Fruit fly (Drosophila melanogaster): ENCODE data around the gene CG1792.
A peak's percentile ranks its signal among the peaks of the same experiment; 100 is the strongest.

CG1792 gene

DNA sequence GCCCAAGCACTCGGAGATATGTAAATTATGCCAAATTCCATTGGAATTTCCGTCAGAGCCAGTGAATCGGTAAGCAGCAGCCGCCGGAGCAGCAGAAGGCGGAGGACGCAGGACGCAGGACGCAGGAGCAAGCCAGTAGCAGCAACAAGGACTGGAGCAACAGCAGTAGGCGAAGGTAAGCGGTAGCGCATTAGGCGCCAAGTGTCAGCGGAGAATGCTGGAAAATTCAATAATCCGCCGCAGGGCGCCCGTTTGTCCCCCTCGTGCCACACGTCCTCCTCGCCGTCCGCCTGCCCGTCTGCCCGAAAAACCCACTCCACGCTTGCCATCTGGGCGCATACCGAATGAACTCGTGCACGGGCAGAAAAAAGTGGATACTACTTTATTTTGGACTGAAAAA, 6.5 kb downstream of the CG1792 start (continued):
- TF ChIP-seq CG7745 (tag; optimal IDR thresholded peaks at IDR 0.05) (no peak), CG34422 (GFP tag; IDR thresholded peaks at IDR 0.05) (no peak), btn (GFP tag; optimal IDR thresholded peaks at IDR 0.05) (no peak), fd64A (GFP tag; optimal IDR thresholded peaks at IDR 0.05) (no peak), Dp (GFP tag; optimal IDR thresholded peaks at IDR 0.05) (no peak), en (GFP tag; optimal IDR thresholded peaks at IDR 0.05) (no peak), CG1233 (GFP tag; optimal IDR thresholded peaks at IDR 0.05) (no peak), CG15696 (tag; optimal IDR thresholded peaks at IDR 0.05) (no peak), gem (tag; optimal IDR thresholded peaks at IDR 0.05) (no peak), Hr3 (GFP tag; optimal IDR thresholded peaks at IDR 0.05) (no peak), org-1 (GFP tag; optimal IDR thresholded peaks at IDR 0.05) (no peak), CG18764 (GFP tag; optimal IDR thresholded peaks at IDR 0.05) (no peak), Myb (GFP tag; optimal IDR thresholded peaks at IDR 0.05) (no peak), prd (optimal IDR thresholded peaks at IDR 0.05) (no peak), prd (GFP tag; IDR thresholded peaks at IDR 0.05) (no peak), MBD-R2 (GFP tag; IDR thresholded peaks at IDR 0.05) (peak; percentile 39; the same call in 1 of the 2 replicates), CG3163 (GFP tag; optimal IDR thresholded peaks at IDR 0.05) (no peak), gce (GFP tag; IDR thresholded peaks at IDR 0.05) (no peak), Spps (tag; optimal IDR thresholded peaks at IDR 0.05) (no peak), crol (GFP tag; IDR thresholded peaks at IDR 0.05) (0 out of 2 replicates have a peak, but pooled peaks have one; percentile 21), CG12769 (tag; optimal IDR thresholded peaks at IDR 0.05) (no peak), Atf6 (GFP tag; IDR thresholded peaks at IDR 0.05) (no peak), onecut (GFP tag; IDR thresholded peaks at IDR 0.05) (peak; percentile 83), Trl (optimal IDR thresholded peaks at IDR 0.05) (no peak), Trl (GFP tag; optimal IDR thresholded peaks at IDR 0.05) (no peak), CkIIα-i1 (GFP tag; IDR thresholded peaks at IDR 0.05) (no peak), Oli (tag; optimal IDR thresholded peaks at IDR 0.05) (no peak), az2 (GFP tag; optimal IDR thresholded peaks at IDR 0.05) (no peak), Neu2 (GFP tag; optimal IDR thresholded peaks at IDR 0.05; ENCODE audit: borderline replicate concordance) (no peak)

DNA sequence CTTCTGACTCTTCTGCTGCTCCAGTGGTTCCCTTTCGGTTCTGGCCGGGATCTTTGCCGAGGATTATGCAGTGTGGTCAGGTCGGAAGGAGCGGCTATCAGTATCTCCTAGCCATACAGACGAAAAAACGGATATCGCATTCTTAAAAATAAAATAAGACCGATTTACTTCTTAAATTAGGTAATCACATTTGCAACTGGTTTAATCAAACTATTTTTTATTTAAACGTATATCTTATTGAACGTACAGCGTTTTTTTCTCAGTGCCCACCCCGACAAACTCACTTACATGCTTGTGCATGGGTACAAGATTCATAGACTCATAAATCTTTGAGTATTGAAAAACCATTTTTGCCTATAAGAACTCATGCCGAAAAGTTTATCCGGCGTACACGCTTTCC, 10.1 kb downstream of the CG1792 start:
- peak; percentile 64 for TF ChIP-seq sens (GFP tag)
- no peak for TF ChIP-seq maf-S (GFP tag; optimal IDR thresholded peaks at IDR 0.05)
- peak; percentile 51 for TF ChIP-seq Med (GFP tag)
- TF ChIP-seq CG14860 (GFP tag; IDR thresholded peaks at IDR 0.05; ENCODE audit: partially characterized antibody), result no peak
- no peak for TF ChIP-seq CG9817 (tag; optimal IDR thresholded peaks at IDR 0.05)
- TF ChIP-seq Hsf (GFP tag; optimal IDR thresholded peaks at IDR 0.05), result no peak

DNA sequence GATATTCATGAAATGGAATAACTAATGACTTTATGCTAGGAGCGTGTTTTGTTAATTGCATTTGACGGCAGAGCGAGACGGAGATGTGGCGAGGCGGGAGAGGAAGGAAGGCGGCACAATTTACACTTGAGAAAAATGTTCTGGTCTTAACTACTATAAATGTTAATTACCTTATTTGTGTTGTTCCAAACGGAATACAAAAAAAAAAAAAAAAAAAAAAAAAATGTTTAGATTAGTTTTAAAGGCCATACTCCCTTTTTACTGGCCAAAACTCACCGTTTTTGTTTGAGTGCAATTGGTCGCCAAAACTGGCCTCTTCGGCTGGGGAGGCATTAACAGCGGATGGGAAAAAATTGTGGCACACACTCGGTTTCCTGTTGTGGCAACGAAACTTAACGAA, 11.1 kb downstream of the CG1792 start:
- peak; percentile 42 for TF ChIP-seq gem (tag; optimal IDR thresholded peaks at IDR 0.05)
- no peak for TF ChIP-seq CG9797 (GFP tag; optimal IDR thresholded peaks at IDR 0.05)
- TF ChIP-seq sisA (GFP tag; IDR thresholded peaks at IDR 0.05), result peak; percentile 36; the same call in 1 of the 2 replicates
- TF ChIP-seq Sox102F (GFP tag; optimal IDR thresholded peaks at IDR 0.05), result peak; percentile 26
- peak; percentile 27; the same call in 1 of the 2 replicates for TF ChIP-seq slbo (GFP tag; IDR thresholded peaks at IDR 0.05)
- TF ChIP-seq prd (optimal IDR thresholded peaks at IDR 0.05), result no peak
- TF ChIP-seq prd (GFP tag; IDR thresholded peaks at IDR 0.05), result peak; percentile 44; the same call in 2 of the 3 replicates
- peak; percentile 11 for TF ChIP-seq CG11504 (tag; optimal IDR thresholded peaks at IDR 0.05)
- peak; percentile 36; the same call in 1 of the 2 replicates for TF ChIP-seq Xrp1 (GFP tag; IDR thresholded peaks at IDR 0.05)
- TF ChIP-seq Ets65A (GFP tag), result peak; percentile 39
- peak; percentile 32 for TF ChIP-seq CG2120 (GFP tag; optimal IDR thresholded peaks at IDR 0.05)
- no peak for TF ChIP-seq Side (GFP tag; optimal IDR thresholded peaks at IDR 0.05)
- TF ChIP-seq CG32532 (GFP tag; IDR thresholded peaks at IDR 0.05), result no peak
- peak; percentile 45 for TF ChIP-seq row (GFP tag; IDR thresholded peaks at IDR 0.05)
- TF ChIP-seq Ptx1 (GFP tag; IDR thresholded peaks at IDR 0.05), result 0 out of 2 replicates have a peak, but pooled peaks have one; percentile 12
- no peak for TF ChIP-seq hbn (GFP tag; IDR thresholded peaks at IDR 0.05; ENCODE audit: partially characterized antibody)
- no peak for TF ChIP-seq gce (GFP tag; IDR thresholded peaks at IDR 0.05)
- peak; percentile 53 for TF ChIP-seq Rfx (GFP tag; IDR thresholded peaks at IDR 0.05)
- TF ChIP-seq unpg (GFP tag; optimal IDR thresholded peaks at IDR 0.05), result peak; percentile 26
- TF ChIP-seq tna (GFP tag; IDR thresholded peaks at IDR 0.05; ENCODE audit: partially characterized antibody), result no peak
- TF ChIP-seq CG7556 (GFP tag; optimal IDR thresholded peaks at IDR 0.05), result peak; percentile 21

Data from whole organism, embryonic.